Worm (Caenorhabditis elegans) whole organism, young adult: ENCODE data around the gene T12G3.2.

Experiments
- B0035.1 ChIP-seq: sonication (generic microtip); optimal IDR thresholded peaks from 2 replicates; lab custom pipeline; 2016; ENCODE audit warnings: missing genetic modification characterization, mild to moderate bottlenecking, missing compliant biosample characterization, missing genotype, missing genetic modification reagents
- B0261.1 ChIP-seq: sonication (generic microtip); optimal IDR thresholded peaks from 2 replicates; lab custom pipeline; 2016; ENCODE audit warnings: mild to moderate bottlenecking, missing genetic modification characterization, moderate library complexity, missing compliant biosample characterization
- B0336.3 ChIP-seq: fragments of 200-800 bp; sonication (Bioruptor generic); IDR thresholded peaks from 2 replicates; pipeline ENCODE4 v1.3.6; 2022; ENCODE audit warnings: missing genetic modification characterization, missing compliant biosample characterization
- C06A6.2 ChIP-seq: fragments of 200-800 bp; sonication (Bioruptor generic); conservative IDR thresholded peaks from 2 replicates; pipeline ENCODE4 v1.3.6; 2022; ENCODE audit warnings: missing genetic modification characterization, missing compliant biosample characterization
- D2030.7 ChIP-seq: fragments of 200-800 bp; sonication (Bioruptor generic); IDR thresholded peaks from 2 replicates; pipeline ENCODE4 v1.3.6; 2022; ENCODE audit warnings: missing genetic modification reagents, missing genetic modification characterization, missing compliant biosample characterization
- F33H1.4 ChIP-seq: fragments of 200-800 bp; sonication (Bioruptor generic); IDR thresholded peaks from 2 replicates; pipeline ENCODE4 v1.3.6; 2022; ENCODE audit warnings: missing genetic modification reagents, missing genetic modification characterization, missing compliant biosample characterization
- F57A8.1 ChIP-seq: fragments of 200-800 bp; sonication (Bioruptor generic); optimal IDR thresholded peaks from 2 replicates; lab custom pipeline; 2018; ENCODE audit warnings: mild to moderate bottlenecking, missing genetic modification characterization, moderate library complexity, missing compliant biosample characterization
- F57C9.4 ChIP-seq: sonication (generic microtip); optimal IDR thresholded peaks from 2 replicates; lab custom pipeline; 2017; ENCODE audit warnings: mild to moderate bottlenecking, missing genetic modification characterization, missing compliant biosample characterization
- T07F8.4 ChIP-seq: sonication (generic microtip); optimal IDR thresholded peaks from 2 replicates; lab custom pipeline; 2016; ENCODE audit warnings: mild to moderate bottlenecking, missing genetic modification characterization, moderate library complexity, missing compliant biosample characterization
- Y53F4B.3 ChIP-seq: fragments of 200-800 bp; sonication (Bioruptor generic); IDR thresholded peaks from 2 replicates; pipeline ENCODE4 v1.3.6; 2022; ENCODE audit warnings: missing genetic modification reagents, missing genetic modification characterization, missing compliant biosample characterization
- Y56A3A.18 ChIP-seq: fragments of 200-800 bp; sonication (Bioruptor generic); IDR thresholded peaks from 2 replicates; pipeline ENCODE4 v1.3.6; 2022; ENCODE audit warnings: missing genetic modification reagents, missing genetic modification characterization, missing compliant biosample characterization
- ZK185.1 ChIP-seq: sonication (generic microtip); optimal IDR thresholded peaks from 2 replicates; lab custom pipeline; 2016; ENCODE audit warnings: mild to moderate bottlenecking, missing genetic modification characterization, missing compliant biosample characterization; ENCODE audit not compliant: poor library complexity, severe bottlenecking
- ama-1 ChIP-seq, 3 experiments: fragments of 150-350 bp in 1 of 3; sonication (generic microtip) in 2 of 3; optimal IDR thresholded peaks; 2 replicates each; lab custom pipeline; 2014 to 2018; ENCODE audit warnings: missing biosample characterization in 2 of 3, missing genetic modification characterization in 2 of 3, missing genetic modification reagents in 2 of 3
- aptf-2 ChIP-seq: fragments of 200-800 bp; sonication (Bioruptor generic); conservative IDR thresholded peaks from 2 replicates; pipeline ENCODE4 v1.3.6; 2022; ENCODE audit warnings: missing genetic modification reagents, missing genetic modification characterization, missing compliant biosample characterization
- atf-7 ChIP-seq: sonication (generic microtip); optimal IDR thresholded peaks from 2 replicates; lab custom pipeline; 2017; ENCODE audit warnings: mild to moderate bottlenecking, missing genetic modification characterization, missing compliant biosample characterization
- bed-2 ChIP-seq: fragments of 200-800 bp; sonication (Bioruptor generic); IDR thresholded peaks from 2 replicates; pipeline ENCODE4 v1.3.6; 2022; ENCODE audit warnings: missing genetic modification reagents, missing genetic modification characterization, missing compliant biosample characterization
- ceh-27 ChIP-seq: fragments of 200-800 bp; sonication (Bioruptor generic); optimal IDR thresholded peaks from 2 replicates; lab custom pipeline; 2018; ENCODE audit warnings: mild to moderate bottlenecking, missing genetic modification characterization, moderate library complexity, missing compliant biosample characterization
- ceh-40 ChIP-seq: fragments of 200-800 bp; sonication (Bioruptor generic); IDR thresholded peaks from 2 replicates; pipeline ENCODE4 v1.3.6; 2022; ENCODE audit warnings: missing genetic modification characterization, missing compliant biosample characterization
- ceh-91 ChIP-seq: fragments of 200-800 bp; sonication (Bioruptor generic); IDR thresholded peaks from 2 replicates; pipeline ENCODE4 v1.3.6; 2022; ENCODE audit warnings: missing genetic modification reagents, missing genetic modification characterization, missing compliant biosample characterization
- dox-1 ChIP-seq: fragments of 200-800 bp; sonication (Bioruptor generic); IDR thresholded peaks from 2 replicates; pipeline ENCODE4 v1.3.6; 2022; ENCODE audit warnings: missing genetic modification reagents, missing genetic modification characterization, missing compliant biosample characterization
- dpff-1 ChIP-seq: sonication (generic microtip); optimal IDR thresholded peaks from 2 replicates; lab custom pipeline; 2017; ENCODE audit warnings: mild to moderate bottlenecking, missing genetic modification characterization, missing compliant biosample characterization
- dpl-1 ChIP-seq: fragments of 150-350 bp; optimal IDR thresholded peaks from 2 replicates; lab custom pipeline; 2014; ENCODE audit warnings: missing biosample characterization, missing genetic modification reagents, missing genetic modification characterization
- efl-1 ChIP-seq: fragments of 150-350 bp; optimal IDR thresholded peaks from 2 replicates; lab custom pipeline; 2014; ENCODE audit warnings: missing biosample characterization, missing genetic modification reagents, missing genetic modification characterization
- ekl-4 ChIP-seq: fragments of 200-800 bp; sonication (Bioruptor generic); IDR thresholded peaks from 2 replicates; pipeline ENCODE4 v1.3.6; 2022; ENCODE audit warnings: missing genetic modification reagents, missing genetic modification characterization, missing compliant biosample characterization
- ets-4 ChIP-seq: fragments of 200-800 bp; sonication (Bioruptor generic); optimal IDR thresholded peaks from 2 replicates; lab custom pipeline; 2018; ENCODE audit warnings: mild to moderate bottlenecking, missing genetic modification characterization, missing compliant biosample characterization
- hmg-20 ChIP-seq: fragments of 200-800 bp; sonication (Bioruptor generic); IDR thresholded peaks from 2 replicates; pipeline ENCODE4 v1.3.6; 2022; ENCODE audit warnings: missing genetic modification reagents, missing genetic modification characterization, missing compliant biosample characterization
- hrde-1 ChIP-seq: sonication (generic microtip); optimal IDR thresholded peaks from 2 replicates; lab custom pipeline; 2016; ENCODE audit warnings: missing genetic modification characterization, mild to moderate bottlenecking, missing compliant biosample characterization, moderate library complexity, missing genotype, missing genetic modification reagents, borderline replicate concordance
- let-526 ChIP-seq: fragments of 200-800 bp; sonication (Bioruptor generic); IDR thresholded peaks from 2 replicates; pipeline ENCODE4 v1.3.6; 2022; ENCODE audit warnings: missing genetic modification reagents, missing genetic modification characterization, missing compliant biosample characterization
- lin-26 ChIP-seq: fragments of 200-800 bp; sonication (Bioruptor generic); IDR thresholded peaks from 2 replicates; pipeline ENCODE4 v1.3.6; 2022; ENCODE audit warnings: missing genetic modification reagents, missing genetic modification characterization, missing compliant biosample characterization
- lin-35 ChIP-seq, 3 experiments: fragments of 150-350 bp in 2 of 3; sonication (generic microtip) in 1 of 3; optimal IDR thresholded peaks; 2 replicates each; lab custom pipeline; 2014 to 2018; ENCODE audit warnings: missing biosample characterization in 3 of 3, missing genetic modification characterization in 3 of 3, missing genetic modification reagents in 3 of 3
- lin-54 ChIP-seq: fragments of 200-800 bp; sonication (Bioruptor generic); optimal IDR thresholded peaks from 2 replicates; lab custom pipeline; 2018; ENCODE audit warnings: mild to moderate bottlenecking, missing genetic modification characterization, missing compliant biosample characterization
- lir-1 ChIP-seq: fragments of 200-800 bp; sonication (Bioruptor generic); conservative IDR thresholded peaks from 2 replicates; pipeline ENCODE4 v1.3.6; 2022; ENCODE audit warnings: missing genetic modification reagents, missing genetic modification characterization, missing compliant biosample characterization
- madf-10 ChIP-seq: sonication (generic microtip); optimal IDR thresholded peaks from 2 replicates; lab custom pipeline; 2016; ENCODE audit warnings: mild to moderate bottlenecking, missing genetic modification characterization, missing compliant biosample characterization
- madf-3 ChIP-seq: fragments of 200-800 bp; sonication (Bioruptor generic); IDR thresholded peaks from 2 replicates; pipeline ENCODE4 v1.3.6; 2022; ENCODE audit warnings: missing genetic modification reagents, missing genetic modification characterization, missing compliant biosample characterization
- madf-6 ChIP-seq: fragments of 200-800 bp; sonication (Bioruptor generic); IDR thresholded peaks from 2 replicates; pipeline ENCODE4 v1.3.6; 2022; ENCODE audit warnings: missing genetic modification reagents, missing genetic modification characterization, missing compliant biosample characterization
- madf-8 ChIP-seq: fragments of 200-800 bp; sonication (Bioruptor generic); conservative IDR thresholded peaks from 2 replicates; pipeline ENCODE4 v1.3.6; 2022; ENCODE audit warnings: missing genetic modification reagents, missing genetic modification characterization, missing compliant biosample characterization
- mcd-1 ChIP-seq: fragments of 200-800 bp; sonication (Bioruptor generic); IDR thresholded peaks from 2 replicates; pipeline ENCODE4 v1.3.6; 2022; ENCODE audit warnings: missing genetic modification reagents, missing genetic modification characterization, missing compliant biosample characterization
- nfya-1 ChIP-seq: sonication (generic microtip); optimal IDR thresholded peaks from 2 replicates; lab custom pipeline; 2017; ENCODE audit warnings: antibody characterized with exemption, missing compliant biosample characterization, missing genetic modification characterization, borderline replicate concordance; ENCODE audit not compliant: insufficient read depth
- nfya-2 ChIP-seq: fragments of 200-800 bp; sonication (Bioruptor generic); IDR thresholded peaks from 2 replicates; pipeline ENCODE4 v1.3.6; 2022; ENCODE audit warnings: missing genetic modification reagents, missing genetic modification characterization, missing compliant biosample characterization
- nhr-179 ChIP-seq: sonication (generic microtip); optimal IDR thresholded peaks from 2 replicates; lab custom pipeline; 2016; ENCODE audit warnings: mild to moderate bottlenecking, missing genetic modification characterization, missing compliant biosample characterization
- pha-4 ChIP-seq: fragments of 150-350 bp; sonication (generic microtip); optimal IDR thresholded peaks from 2 replicates; lab custom pipeline; 2014; ENCODE audit warnings: missing biosample characterization, missing genetic modification reagents, missing genetic modification characterization
- rcor-1 ChIP-seq: fragments of 200-800 bp; sonication (Bioruptor generic); IDR thresholded peaks from 2 replicates; pipeline ENCODE4 v1.3.6; 2022; ENCODE audit warnings: missing genetic modification reagents, missing genetic modification characterization, missing compliant biosample characterization
- rec-8 ChIP-seq, 2 experiments: sonication (generic microtip); optimal IDR thresholded peaks; 2 replicates each; lab custom pipeline; 2016; ENCODE audit warnings: mild to moderate bottlenecking in 2 of 2, missing genetic modification characterization in 2 of 2, missing genetic modification reagents in 2 of 2, missing genotype in 2 of 2, missing biosample characterization in 1 of 2, missing compliant biosample characterization in 1 of 2, moderate library complexity in 1 of 2
- sea-2 ChIP-seq: fragments of 200-800 bp; sonication (Bioruptor generic); IDR thresholded peaks from 2 replicates; pipeline ENCODE4 v1.3.6; 2022; ENCODE audit warnings: missing genetic modification characterization, missing compliant biosample characterization
- snpc-4 ChIP-seq, 5 experiments: fragments of 150-350 bp in 1 of 5; sonication (generic microtip) in 4 of 5; optimal IDR thresholded peaks; 2 replicates each; lab custom pipeline; 2014 to 2018; ENCODE audit warnings: missing genetic modification characterization in 5 of 5, missing biosample characterization in 3 of 5, antibody characterized with exemption in 2 of 5, mild to moderate bottlenecking in 2 of 5, missing compliant biosample characterization in 2 of 5, missing genotype in 2 of 5, moderate library complexity in 2 of 5, missing genetic modification reagents in 1 of 5
- tbp1 ChIP-seq: fragments of 200-800 bp; sonication (Bioruptor generic); optimal IDR thresholded peaks from 2 replicates; lab custom pipeline; 2018; ENCODE audit warnings: mild to moderate bottlenecking, missing genetic modification characterization, missing compliant biosample characterization
- xnd-1 ChIP-seq: sonication (generic microtip); optimal IDR thresholded peaks from 2 replicates; lab custom pipeline; 2016; ENCODE audit warnings: missing genotype, missing genetic modification reagents, missing genetic modification characterization, missing compliant biosample characterization
- zim-3 ChIP-seq: sonication (generic microtip); optimal IDR thresholded peaks from 2 replicates; lab custom pipeline; 2017; ENCODE audit warnings: mild to moderate bottlenecking, missing genetic modification characterization, moderate library complexity, missing compliant biosample characterization
- ztf-22 ChIP-seq: fragments of 200-800 bp; sonication (Bioruptor generic); optimal IDR thresholded peaks from 2 replicates; lab custom pipeline; 2018; ENCODE audit warnings: mild to moderate bottlenecking, missing genetic modification characterization, moderate library complexity, missing compliant biosample characterization

The T12G3.2 gene

DNA sequence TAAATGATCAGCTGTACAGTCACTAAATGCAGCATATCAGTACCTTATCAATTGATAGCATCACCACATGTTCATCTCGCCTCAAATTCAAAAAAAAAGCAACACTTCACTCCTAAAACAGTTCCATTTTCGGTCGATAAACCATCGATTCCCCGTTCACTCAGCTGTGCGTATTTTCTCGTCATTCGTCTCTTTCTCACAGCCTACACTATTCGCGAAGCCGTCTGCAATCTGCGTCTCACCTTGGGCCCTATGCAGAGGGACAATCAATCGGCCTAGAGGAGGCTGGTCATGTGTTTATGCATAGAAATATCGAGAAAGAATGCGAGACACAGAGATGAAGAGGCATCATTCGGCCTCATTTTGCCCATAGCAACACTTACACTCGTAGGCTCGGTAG, 14.4 kb downstream of the T12G3.2 start (continued):
- TF ChIP-seq ets-4 (GFP tag; lab: Kevin White, UChicago) (peak; percentile 90), bed-2 (GFP tag; lab: Robert Waterston, UW) (no peak), T07F8.4 (tag; lab: Kevin White, UChicago) (peak; percentile 12), ceh-40 (GFP tag; lab: Robert Waterston, UW) (no peak), B0261.1 (tag; lab: Kevin White, UChicago) (no peak), aptf-2 (GFP tag; lab: Robert Waterston, UW) (no peak), rcor-1 (no peak), lir-1 (no peak; the same call in 1 of the 2 replicates), snpc-4 (GFP tag; optimal IDR thresholded peaks at IDR 0.05; lab: Kevin White, UChicago) (no peak), snpc-4 (tag; optimal IDR thresholded peaks at IDR 0.05; lab: Kevin White, UChicago) (peak in 2 of 4 experiments; percentile 50 to 58), sea-2 (GFP tag; lab: Robert Waterston, UW) (no peak), mcd-1 (peak; percentile 76), ZK185.1 (tag; lab: Kevin White, UChicago) (peak; percentile 63), madf-3 (no peak), rec-8 (tag; optimal IDR thresholded peaks at IDR 0.05; lab: Kevin White, UChicago) (no peak), hrde-1 (no peak), ztf-22 (GFP tag; lab: Kevin White, UChicago) (peak; percentile 84), zim-3 (no peak), B0336.3 (GFP tag; lab: Robert Waterston, UW) (peak; percentile 95), dpl-1 (no peak), pha-4 (tag; lab: Kevin White, UChicago) (no peak), B0035.1 (peak; percentile 64), ama-1 (optimal IDR thresholded peaks at IDR 0.05; lab: Kevin White, UChicago) (no peak), ama-1 (GFP tag; optimal IDR thresholded peaks at IDR 0.05; lab: Kevin White, UChicago) (no peak), nfya-1 (no peak), lin-35 (GFP tag; optimal IDR thresholded peaks at IDR 0.05; lab: Kevin White, UChicago) (peak in 1 of 3 experiments; percentile 67), F33H1.4 (GFP tag; lab: Robert Waterston, UW) (no peak), ceh-27 (GFP tag; lab: Kevin White, UChicago) (peak; percentile 90), madf-8 (GFP tag; lab: Robert Waterston, UW) (no peak), lin-26 (GFP tag; lab: Robert Waterston, UW) (no peak), F57C9.4 (tag; lab: Kevin White, UChicago) (no peak), ceh-91 (GFP tag; lab: Robert Waterston, UW) (no peak), F57A8.1 (no peak), Y56A3A.18 (GFP tag; lab: Robert Waterston, UW) (peak; percentile 50; the same call in 1 of the 2 replicates), nhr-179 (no peak), madf-10 (tag; lab: Kevin White, UChicago) (peak; percentile 80), atf-7 (tag; lab: Kevin White, UChicago) (peak; percentile 98), dpff-1 (no peak), let-526 (GFP tag; lab: Robert Waterston, UW) (0 out of 2 replicates have a peak, but pooled peaks have one; percentile 22), ekl-4 (GFP tag; lab: Robert Waterston, UW) (peak; percentile 80)

DNA sequence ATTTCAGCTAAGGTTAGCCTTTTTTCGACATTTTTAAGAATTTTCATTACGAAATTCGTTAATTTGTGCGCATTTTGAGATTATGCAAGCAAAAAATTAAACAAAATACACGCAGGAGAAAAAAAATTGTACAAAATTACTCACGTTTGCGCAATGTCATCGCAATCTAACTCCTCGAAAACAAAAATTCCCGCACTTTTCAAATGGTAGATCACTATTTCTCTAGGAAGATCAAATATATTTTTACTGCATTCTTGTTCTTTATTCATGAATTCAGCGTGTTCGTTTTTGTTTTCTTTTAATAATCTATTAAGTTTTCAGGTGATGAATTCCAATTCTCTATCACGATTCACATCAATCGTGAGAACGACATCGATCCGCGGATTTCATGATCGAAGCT, 15.8 kb downstream of the T12G3.2 start, which contains the start of the genes T12G3.6 and mrpl-51:
Gene T12G3.6, minus strand, starts transcription at position 269 of the 400 bp plus-strand sequence.
Gene mrpl-51, plus strand, starts transcription at position 322 of the 400 bp plus-strand sequence.
- no peak for TF ChIP-seq nfya-2
- TF ChIP-seq tbp1, result no peak
- TF ChIP-seq lin-54 (GFP tag; lab: Kevin White, UChicago), result peak; percentile 21
- TF ChIP-seq aptf-2 (GFP tag; lab: Robert Waterston, UW), result no peak
- no peak for TF ChIP-seq C06A6.2
- TF ChIP-seq madf-6 (GFP tag; lab: Robert Waterston, UW), result peak; percentile 78
- TF ChIP-seq xnd-1, result peak; percentile 45
- TF ChIP-seq hmg-20, result no peak
- TF ChIP-seq Y53F4B.3 (GFP tag; lab: Robert Waterston, UW), result no peak
- peak; percentile 22; the same call in 1 of the 2 replicates for TF ChIP-seq D2030.7
- peak; percentile 73 for TF ChIP-seq efl-1 (GFP tag; lab: Kevin White, UChicago)
- no peak for TF ChIP-seq sea-2 (GFP tag; lab: Robert Waterston, UW)
- TF ChIP-seq dox-1, result no peak
